Fruit fly (Drosophila melanogaster): ENCODE measurements around the gene RpS14a.

- TF ChIP-seq CG5204 (GFP tag; optimal IDR thresholded peaks at IDR 0.05) (no peak), CG7045 (GFP tag; optimal IDR thresholded peaks at IDR 0.05) (no peak), toe (GFP tag; optimal IDR thresholded peaks at IDR 0.05) (no peak), Crg-1 (GFP tag; optimal IDR thresholded peaks at IDR 0.05) (no peak), tj (GFP tag; optimal IDR thresholded peaks at IDR 0.05) (peak; percentile 22), Clk (GFP tag; optimal IDR thresholded peaks at IDR 0.05) (no peak), CG14711 (tag; optimal IDR thresholded peaks at IDR 0.05) (no peak), pad (GFP tag; optimal IDR thresholded peaks at IDR 0.05) (no peak), cnc (optimal IDR thresholded peaks at IDR 0.05) (no peak), Mnt (GFP tag; optimal IDR thresholded peaks at IDR 0.05) (peak; percentile 1)
Measured at dm6 chrX:7967848-7968143, 34.3 kb downstream of the RpS14a start.
